Worm (Caenorhabditis elegans) whole organism, early embryonic: ENCODE data around the gene K08D8.7.

Experiments
- scrt-1 ChIP-seq: fragments of 200-800 bp; sonication (Bioruptor generic); IDR thresholded peaks from 2 replicates; pipeline ENCODE4 v1.3.6; 2022; ENCODE audit warnings: missing genetic modification characterization, missing compliant biosample characterization
- sea-1 ChIP-seq: fragments of 200-800 bp; sonication (Bioruptor generic); conservative IDR thresholded peaks from 2 replicates; pipeline ENCODE4 v1.3.6; 2022; ENCODE audit warnings: missing genetic modification characterization, missing compliant biosample characterization
- tbx-37 ChIP-seq: fragments of 200-800 bp; sonication (Bioruptor generic); conservative IDR thresholded peaks from 2 replicates; pipeline ENCODE4 v1.3.6; 2022; ENCODE audit warnings: missing genetic modification reagents, missing genetic modification characterization, missing compliant biosample characterization

DNA sequence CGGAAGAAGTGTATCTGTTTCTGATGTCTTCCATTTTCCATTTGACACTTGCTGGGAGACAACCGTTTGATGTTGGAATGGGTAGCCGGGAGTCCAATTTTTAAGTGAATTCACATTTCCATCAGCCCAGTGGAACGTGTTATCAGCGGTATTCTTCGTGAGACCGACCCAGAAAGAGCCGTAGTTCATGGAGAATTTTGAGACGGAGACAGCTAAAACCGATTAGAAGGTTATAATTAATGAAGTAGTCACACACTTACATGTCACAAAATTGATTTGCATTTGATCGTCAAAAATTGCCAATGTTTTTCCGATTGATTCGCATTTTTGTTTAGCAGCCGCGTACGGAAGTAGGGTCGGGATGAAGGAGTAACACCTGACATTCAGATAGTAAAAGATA, 27.2 kb upstream of the K08D8.7 start:
- TF ChIP-seq scrt-1 (GFP tag; lab: Robert Waterston, UW) (no peak), tbx-37 (GFP tag; lab: Robert Waterston, UW) (no peak), sea-1 (GFP tag; lab: Robert Waterston, UW) (no peak)
